Worm (Caenorhabditis elegans) whole organism, dauer: ENCODE measurements around the gene srx-7.

ENCODE experiments used
- unc-62 ChIP-seq: sonication (generic microtip); optimal IDR thresholded peaks from 2 replicates; lab custom pipeline; 2017; ENCODE audit warnings: missing biosample characterization, missing genetic modification reagents, missing genetic modification characterization

srx-7 gene

DNA sequence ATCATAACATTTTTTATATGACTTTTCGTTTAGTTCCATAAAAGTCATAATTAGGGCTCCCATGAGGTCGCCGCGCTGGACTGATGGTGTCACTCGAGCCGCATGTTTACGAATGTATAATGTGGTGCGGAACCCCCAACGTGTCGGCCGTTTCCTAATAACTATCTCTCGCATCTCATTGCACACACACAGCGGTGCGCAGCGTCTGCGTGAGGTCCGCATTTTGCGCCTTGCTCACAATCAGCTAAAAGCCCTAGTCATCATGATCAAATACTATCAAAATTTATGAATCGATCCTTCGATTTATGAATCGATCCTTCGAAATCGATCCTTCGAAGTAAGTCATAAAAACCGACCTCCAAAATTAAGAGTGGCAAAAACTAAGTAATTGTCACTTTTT, at the start of gene srx-7:
Gene srx-7, plus strand, starts transcription at position 256 of the 400 bp plus-strand sequence.
- no peak for TF ChIP-seq unc-62 (GFP tag; lab: Kevin White, UChicago)

DNA sequence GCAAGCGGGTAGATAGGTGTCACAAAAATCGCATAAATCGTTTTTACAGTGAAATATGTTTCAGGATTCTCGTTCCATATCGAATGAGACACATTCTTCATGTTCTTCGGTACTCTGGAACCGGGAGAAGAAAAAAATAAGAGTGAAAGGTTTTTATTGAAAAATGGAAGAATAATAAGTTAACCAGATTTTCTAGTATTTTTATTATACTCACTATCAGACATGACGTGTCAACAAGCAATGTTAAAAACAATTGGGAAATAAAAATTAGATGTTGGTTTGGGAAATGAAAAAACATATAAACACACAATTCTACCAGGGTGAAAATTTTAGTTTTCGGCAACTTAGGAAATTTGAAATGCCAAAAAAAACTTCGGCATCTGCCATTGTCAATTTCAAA, 47.6 kb upstream of the srx-7 start, which contains the start of gene srh-37:
Gene srh-37, minus strand, starts transcription at position 101 of the 400 bp plus-strand sequence.
- TF ChIP-seq unc-62 (GFP tag; lab: Kevin White, UChicago) = no peak

DNA sequence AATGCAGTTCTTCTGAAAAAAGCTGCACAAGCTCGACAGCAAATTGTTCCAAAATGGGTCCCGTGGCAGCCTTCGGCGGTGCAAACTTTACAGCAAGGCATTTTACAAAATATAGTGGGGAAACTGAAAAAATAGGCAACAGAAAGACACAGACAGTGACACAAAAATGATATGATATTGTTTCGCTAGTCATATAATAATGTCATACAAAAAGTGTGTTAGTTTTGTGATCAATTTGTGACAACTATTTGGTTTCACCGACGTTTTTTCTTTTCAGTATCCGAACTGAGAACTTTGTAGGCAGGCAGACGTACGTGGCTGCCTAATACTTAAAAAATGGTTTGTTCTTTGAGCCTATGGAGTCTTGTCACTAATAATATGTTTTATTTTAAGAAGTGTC, 40.5 kb upstream of the srx-7 start, which contains the start of gene nhr-210:
Gene nhr-210, minus strand, starts transcription at position 101 of the 400 bp plus-strand sequence.
- no peak for TF ChIP-seq unc-62 (GFP tag; lab: Kevin White, UChicago)

DNA sequence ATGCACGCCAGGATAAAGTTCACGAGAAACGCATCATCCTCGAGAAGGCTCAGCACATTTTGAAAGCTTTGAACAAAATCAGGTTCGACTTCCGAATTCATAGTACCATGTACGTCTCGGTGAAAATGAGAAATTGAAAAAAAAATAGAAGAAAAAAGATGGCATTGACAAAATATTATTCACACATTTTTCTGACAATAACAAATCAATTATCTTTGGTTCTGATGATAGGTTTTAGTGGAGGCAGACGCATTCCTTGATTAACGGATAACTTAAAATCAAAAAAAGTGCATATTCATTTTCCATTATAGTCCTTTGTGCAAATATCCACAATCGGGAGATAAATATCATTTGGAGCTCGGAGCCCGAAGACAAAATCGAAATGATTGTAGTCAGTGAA, 38.5 kb upstream of the srx-7 start, which contains the start of gene srw-107:
Gene srw-107, minus strand, starts transcription at position 101 of the 400 bp plus-strand sequence.
- TF ChIP-seq unc-62 (GFP tag; lab: Kevin White, UChicago) = no peak

DNA sequence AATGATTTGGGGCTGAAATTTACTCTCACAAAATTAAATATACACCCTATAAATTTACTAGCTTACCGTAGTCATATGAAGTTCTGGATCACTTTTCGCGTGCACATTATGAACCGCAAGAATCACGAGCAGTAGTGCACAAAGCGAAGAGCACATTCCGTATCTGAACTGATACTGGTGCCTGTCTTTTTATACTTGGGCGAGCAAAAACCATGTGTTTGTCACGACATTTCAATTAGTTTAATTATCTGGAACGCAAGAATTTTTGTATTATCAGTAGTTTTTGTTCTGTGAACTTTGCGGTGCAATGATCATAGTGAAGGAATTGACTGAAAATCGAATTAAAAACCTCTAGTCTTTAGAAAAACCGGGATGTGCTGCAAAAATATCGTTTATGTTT, 35.9 kb upstream of the srx-7 start, which contains the start of gene lipl-3:
Gene lipl-3, minus strand, starts transcription at position 161 of the 400 bp plus-strand sequence.
- TF ChIP-seq unc-62 (GFP tag; lab: Kevin White, UChicago) = no peak

DNA sequence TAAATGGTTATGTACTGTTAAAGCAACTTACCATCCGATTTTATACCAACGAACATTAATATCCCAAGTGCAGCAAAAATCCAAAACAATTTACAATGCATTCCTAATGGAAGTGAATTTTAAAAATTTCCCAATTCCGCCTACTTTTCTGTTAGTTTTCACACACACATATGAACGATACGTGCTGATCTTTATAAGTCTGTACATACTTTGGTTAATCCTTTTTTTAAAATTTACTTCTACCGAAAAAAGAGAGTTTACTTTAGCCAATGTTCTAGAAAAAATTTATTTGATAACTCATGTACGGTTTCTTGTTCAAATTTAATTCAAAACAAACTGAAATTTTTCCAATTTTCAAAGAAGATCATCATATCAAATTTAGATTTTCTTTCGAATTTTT, 35.0 kb upstream of the srx-7 start, which contains the start of gene R11G11.16:
Gene R11G11.16, minus strand, starts transcription at position 101 of the 400 bp plus-strand sequence.
- no peak for TF ChIP-seq unc-62 (GFP tag; lab: Kevin White, UChicago)

DNA sequence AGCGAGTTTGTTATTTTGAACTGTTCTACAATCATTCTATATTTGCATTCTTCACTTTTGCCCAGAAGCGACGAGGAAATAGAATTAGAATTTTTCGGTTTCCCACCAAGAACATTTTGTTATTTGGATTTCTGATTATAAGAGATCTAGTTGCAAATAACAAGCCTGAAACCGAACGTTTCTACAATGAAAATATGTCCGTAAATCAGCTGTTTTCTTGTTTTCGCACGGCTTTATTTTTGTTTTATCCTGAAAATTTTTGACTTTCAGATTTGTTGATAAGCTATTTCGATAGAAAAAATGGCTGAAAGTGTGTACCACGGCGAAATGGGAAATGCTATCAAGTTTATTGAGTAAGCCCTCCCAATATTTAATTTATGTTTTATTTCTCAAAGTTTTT, 32.4 kb upstream of the srx-7 start, which contains the start of gene srw-108:
Gene srw-108, plus strand, starts transcription at position 301 of the 400 bp plus-strand sequence.
- no peak for TF ChIP-seq unc-62 (GFP tag; lab: Kevin White, UChicago)

DNA sequence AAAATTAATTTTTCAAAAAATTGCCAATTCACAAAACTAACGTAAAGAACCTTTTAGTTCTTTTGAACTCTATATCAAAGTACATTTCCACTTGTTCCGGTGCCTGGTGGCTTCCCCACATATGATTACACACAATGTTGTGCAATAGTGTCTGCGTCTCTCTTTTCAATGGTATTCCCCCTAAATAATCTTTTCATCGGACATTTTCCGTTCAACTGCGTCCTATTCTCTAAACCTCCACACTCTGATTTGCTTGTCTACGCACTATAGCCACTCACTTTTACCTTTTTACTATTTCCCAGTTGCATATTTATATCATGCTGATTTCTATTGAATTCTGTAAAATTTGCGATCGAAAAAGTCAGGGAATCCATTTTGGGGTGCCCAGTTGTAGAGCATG, 27.9 kb upstream of the srx-7 start, which contains the start of gene nhr-58:
Gene nhr-58, plus strand, starts transcription at position 214 of the 400 bp plus-strand sequence.
- no peak for TF ChIP-seq unc-62 (GFP tag; lab: Kevin White, UChicago)

DNA sequence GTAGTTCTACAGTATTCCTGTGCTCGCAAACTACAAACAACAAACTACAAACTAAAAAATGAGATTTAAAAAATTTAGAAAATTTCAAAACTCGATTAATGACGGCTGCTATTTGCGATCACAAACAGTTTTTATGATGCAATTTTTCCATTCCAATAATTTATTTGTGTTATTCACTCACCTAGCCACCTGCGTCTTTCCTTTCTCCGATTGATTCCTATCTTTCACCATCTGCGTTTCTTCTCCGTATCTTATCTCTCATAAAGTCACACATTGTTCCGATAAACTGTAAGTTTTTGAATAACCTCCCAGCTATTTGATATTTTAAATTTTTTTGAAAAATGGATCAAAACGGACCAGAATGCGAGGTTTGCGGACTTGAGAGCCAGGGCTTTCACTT, 25.8 kb upstream of the srx-7 start, which contains the start of gene nhr-132:
Gene nhr-132, plus strand, starts transcription at position 271 of the 400 bp plus-strand sequence.
- no peak for TF ChIP-seq unc-62 (GFP tag; lab: Kevin White, UChicago)

DNA sequence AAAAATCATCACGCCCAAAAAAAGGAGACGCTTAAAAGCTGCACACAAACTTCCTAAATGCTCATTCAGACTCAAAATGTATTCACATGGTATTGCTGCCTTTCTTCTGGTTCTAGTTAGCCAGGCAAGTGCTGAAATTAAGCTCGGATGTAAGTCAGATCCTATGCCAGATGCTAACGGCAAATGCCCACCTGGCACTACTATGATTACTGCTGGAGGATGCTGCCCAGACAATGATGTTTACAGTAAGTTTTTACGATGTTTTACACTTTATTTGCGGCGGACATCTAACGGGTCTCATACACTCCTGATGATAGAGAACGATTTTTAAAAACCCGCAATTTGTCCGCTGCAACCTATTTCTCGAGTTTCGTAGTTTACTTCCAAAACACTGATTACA, 23.4 kb upstream of the srx-7 start, which contains the start of gene C14C6.5:
Gene C14C6.5, plus strand, starts transcription at position 58 of the 400 bp plus-strand sequence.
- no peak for TF ChIP-seq unc-62 (GFP tag; lab: Kevin White, UChicago)

DNA sequence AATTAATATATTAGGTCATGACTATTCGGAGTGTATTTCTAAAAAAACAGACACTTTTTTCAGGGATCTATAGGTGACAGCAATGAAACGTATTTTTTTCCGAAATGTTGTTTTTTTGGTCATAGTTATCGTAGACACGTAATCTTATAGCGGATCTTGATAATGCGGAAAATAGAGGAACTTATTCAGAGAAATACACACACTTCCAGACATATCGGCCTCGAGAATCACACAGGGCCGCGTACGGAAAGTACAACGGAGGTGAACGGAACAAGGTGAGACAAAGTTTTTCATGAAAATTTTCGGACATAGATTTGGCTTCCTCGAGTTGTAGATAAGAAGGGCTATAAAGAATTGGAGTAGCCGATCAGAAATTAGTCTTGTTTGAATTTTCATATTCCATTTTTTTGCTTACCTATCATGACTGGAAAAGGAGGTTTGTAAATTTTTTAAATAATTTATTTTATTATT, 20.9 kb upstream of the srx-7 start, which contains the start of gene nhr-155:
Gene nhr-155, plus strand, starts transcription at position 421 of the 471 bp plus-strand sequence.
- TF ChIP-seq unc-62 (GFP tag; lab: Kevin White, UChicago) = no peak

DNA sequence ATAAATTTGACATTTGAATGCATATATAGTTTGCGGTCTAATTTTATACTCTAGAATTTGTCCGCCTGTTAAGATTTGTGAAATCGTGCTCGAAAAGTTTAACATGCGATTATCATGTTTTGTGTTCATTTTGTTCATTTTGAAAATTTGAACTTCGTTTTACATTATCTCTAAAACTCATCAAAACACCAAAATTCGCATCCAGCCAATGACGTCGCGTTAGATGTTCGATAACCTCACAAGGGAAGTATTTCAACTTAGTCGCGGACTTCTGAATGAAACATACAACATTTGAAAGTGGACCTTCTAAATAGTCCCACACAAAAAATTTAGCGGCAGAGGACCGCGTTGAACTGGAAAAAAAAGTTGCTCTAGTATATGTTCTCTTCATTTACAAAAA, 18.5 kb upstream of the srx-7 start:
- TF ChIP-seq unc-62 (GFP tag; lab: Kevin White, UChicago) = no peak

DNA sequence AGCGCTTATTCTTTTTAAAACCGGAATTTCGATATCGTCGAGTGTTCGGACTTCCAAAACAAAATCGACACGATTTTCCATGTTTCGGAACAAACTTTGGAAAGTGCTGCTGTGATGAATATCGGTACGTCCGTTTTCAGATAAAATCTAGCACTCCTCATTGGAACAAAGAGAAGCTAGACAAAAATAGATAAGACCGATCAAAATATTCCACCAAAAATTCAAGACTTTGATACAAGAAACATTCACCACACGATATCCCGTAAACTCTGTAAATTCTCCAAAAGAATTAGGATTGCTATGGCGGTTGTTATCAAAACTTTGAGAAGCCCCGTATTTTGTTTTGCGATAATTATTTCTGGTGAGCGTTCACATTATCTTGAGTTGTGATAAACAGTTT, 16.8 kb upstream of the srx-7 start, which contains the start of gene C14C6.3:
Gene C14C6.3, plus strand, starts transcription at position 301 of the 400 bp plus-strand sequence.
- no peak for TF ChIP-seq unc-62 (GFP tag; lab: Kevin White, UChicago)

DNA sequence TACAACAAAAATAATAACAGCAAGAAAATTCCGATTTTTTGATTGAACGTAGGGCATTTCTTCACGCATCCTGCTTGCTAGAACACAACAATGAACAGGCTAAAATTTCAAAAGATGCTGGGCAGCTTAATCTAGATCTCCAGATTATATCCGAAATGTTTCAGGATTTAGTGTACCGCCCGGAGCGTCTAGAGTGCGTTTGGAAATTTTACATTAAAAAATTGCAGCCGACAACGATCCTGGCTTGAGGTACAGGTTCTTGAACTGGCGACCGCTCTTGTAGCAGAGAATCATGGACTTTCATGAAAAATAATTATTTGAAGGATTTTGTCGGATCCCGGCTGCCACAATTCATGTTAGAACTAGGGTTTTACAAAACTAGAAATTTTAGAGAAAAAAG, 12.0 kb upstream of the srx-7 start, which contains the start of gene C14C6.6:
Gene C14C6.6, minus strand, starts transcription at position 101 of the 400 bp plus-strand sequence.
- no peak for TF ChIP-seq unc-62 (GFP tag; lab: Kevin White, UChicago)

DNA sequence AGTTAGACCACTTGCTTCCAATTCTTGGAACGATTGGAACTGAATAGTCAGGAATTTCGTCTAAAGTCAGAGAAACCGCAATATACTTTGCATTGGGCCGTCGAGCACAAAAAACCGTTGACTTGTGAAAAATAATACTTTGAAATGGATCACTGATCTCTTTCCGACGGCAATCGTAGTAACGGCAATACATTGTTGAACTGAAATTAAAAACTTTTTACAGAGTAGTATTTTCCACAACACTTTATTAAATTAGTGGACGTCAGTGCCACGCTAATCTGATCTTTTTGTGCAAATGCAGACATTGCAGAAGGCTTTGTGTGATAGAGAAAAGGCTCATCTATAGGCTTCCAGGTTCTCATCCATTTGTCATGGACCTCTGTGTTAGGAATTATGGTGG, 7.6 kb upstream of the srx-7 start:
- no peak for TF ChIP-seq unc-62 (GFP tag; lab: Kevin White, UChicago)

DNA sequence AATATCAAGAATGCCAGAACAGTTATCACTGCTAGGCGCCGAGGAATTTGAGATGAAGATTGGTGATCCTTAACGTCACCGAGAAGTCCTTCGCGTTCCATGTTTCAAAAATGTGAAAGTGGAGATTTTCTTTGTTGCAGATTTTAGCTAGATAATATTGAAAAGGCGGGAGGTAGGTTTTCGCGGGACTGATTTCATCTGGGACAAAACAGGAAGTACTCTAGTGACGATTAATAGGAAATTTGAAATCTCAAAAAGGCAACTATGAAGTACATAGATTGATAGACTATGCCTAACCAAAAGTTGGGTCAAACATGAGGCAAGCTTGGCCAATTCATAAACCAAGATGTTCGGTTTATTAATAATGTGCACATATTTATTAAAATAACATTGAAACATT, 6.9 kb upstream of the srx-7 start, which contains the start of gene C14C6.8:
Gene C14C6.8, minus strand, starts transcription at position 101 of the 400 bp plus-strand sequence.
- TF ChIP-seq unc-62 (GFP tag; lab: Kevin White, UChicago) = no peak
